Worm (Caenorhabditis elegans) whole organism, early embryonic: ENCODE results near the gene eral-1.

ENCODE experiments used
- B0310.2 ChIP-seq: sonication (generic microtip); optimal IDR thresholded peaks from 2 replicates; lab custom pipeline; 2016; ENCODE audit warnings: mild to moderate bottlenecking, missing genetic modification characterization, missing compliant biosample characterization
- F13C5.2 ChIP-seq: sonication (generic microtip); optimal IDR thresholded peaks from 2 replicates; lab custom pipeline; 2017; ENCODE audit warnings: mild to moderate bottlenecking, missing genetic modification characterization, inconsistent platforms, missing compliant biosample characterization
- aly-1 ChIP-seq: sonication (generic microtip); optimal IDR thresholded peaks from 2 replicates; lab custom pipeline; 2016; ENCODE audit warnings: missing genetic modification characterization, missing compliant biosample characterization
- ama-1 ChIP-seq: fragments of 150-350 bp; optimal IDR thresholded peaks from 2 replicates; lab custom pipeline; 2014
- ceh-13 ChIP-seq: fragments of 200-800 bp; sonication (Bioruptor generic); optimal IDR thresholded peaks from 2 replicates; lab custom pipeline; 2018; ENCODE audit warnings: mild to moderate bottlenecking, missing genetic modification characterization, missing compliant biosample characterization
- ceh-36 ChIP-seq: sonication (generic microtip); optimal IDR thresholded peaks from 2 replicates; lab custom pipeline; 2016; ENCODE audit warnings: missing genetic modification characterization, inconsistent platforms, missing compliant biosample characterization
- ets-7 ChIP-seq: sonication (generic microtip); optimal IDR thresholded peaks from 2 replicates; lab custom pipeline; 2016; ENCODE audit warnings: missing genotype, missing genetic modification characterization, missing compliant biosample characterization
- flt-1 ChIP-seq: fragments of 200-800 bp; sonication (Bioruptor generic); IDR thresholded peaks from 2 replicates; pipeline ENCODE4 v1.3.6; 2022; ENCODE audit warnings: missing genetic modification characterization, missing compliant biosample characterization
- hmbx-1 ChIP-seq: sonication (generic microtip); optimal IDR thresholded peaks from 2 replicates; lab custom pipeline; 2016; ENCODE audit warnings: mild to moderate bottlenecking, missing genetic modification characterization, missing compliant biosample characterization
- hmg-4 ChIP-seq: fragments of 200-800 bp; sonication (Bioruptor generic); optimal IDR thresholded peaks from 2 replicates; lab custom pipeline; 2018; ENCODE audit warnings: mild to moderate bottlenecking, missing genetic modification characterization, missing compliant biosample characterization
- hnd-1 ChIP-seq: sonication (generic microtip); optimal IDR thresholded peaks from 2 replicates; lab custom pipeline; 2016; ENCODE audit warnings: missing genetic modification characterization, missing compliant biosample characterization
- pes-1 ChIP-seq: fragments of 200-800 bp; sonication (Bioruptor generic); IDR thresholded peaks from 2 replicates; pipeline ENCODE4 v1.3.6; 2022; ENCODE audit warnings: missing genetic modification reagents, missing genetic modification characterization, missing compliant biosample characterization
- scrt-1 ChIP-seq: fragments of 200-800 bp; sonication (Bioruptor generic); IDR thresholded peaks from 2 replicates; pipeline ENCODE4 v1.3.6; 2022; ENCODE audit warnings: missing genetic modification characterization, missing compliant biosample characterization
- sea-1 ChIP-seq: fragments of 200-800 bp; sonication (Bioruptor generic); conservative IDR thresholded peaks from 2 replicates; pipeline ENCODE4 v1.3.6; 2022; ENCODE audit warnings: missing genetic modification characterization, missing compliant biosample characterization
- tbx-11 ChIP-seq: fragments of 200-800 bp; sonication (Bioruptor generic); IDR thresholded peaks from 2 replicates; pipeline ENCODE4 v1.3.6; 2022; ENCODE audit warnings: missing genetic modification characterization, missing compliant biosample characterization
- tbx-37 ChIP-seq: fragments of 200-800 bp; sonication (Bioruptor generic); conservative IDR thresholded peaks from 2 replicates; pipeline ENCODE4 v1.3.6; 2022; ENCODE audit warnings: missing genetic modification reagents, missing genetic modification characterization, missing compliant biosample characterization
- tra-4 ChIP-seq: sonication (generic microtip); optimal IDR thresholded peaks from 2 replicates; lab custom pipeline; 2017; ENCODE audit warnings: missing genetic modification characterization, missing compliant biosample characterization

eral-1 gene

DNA sequence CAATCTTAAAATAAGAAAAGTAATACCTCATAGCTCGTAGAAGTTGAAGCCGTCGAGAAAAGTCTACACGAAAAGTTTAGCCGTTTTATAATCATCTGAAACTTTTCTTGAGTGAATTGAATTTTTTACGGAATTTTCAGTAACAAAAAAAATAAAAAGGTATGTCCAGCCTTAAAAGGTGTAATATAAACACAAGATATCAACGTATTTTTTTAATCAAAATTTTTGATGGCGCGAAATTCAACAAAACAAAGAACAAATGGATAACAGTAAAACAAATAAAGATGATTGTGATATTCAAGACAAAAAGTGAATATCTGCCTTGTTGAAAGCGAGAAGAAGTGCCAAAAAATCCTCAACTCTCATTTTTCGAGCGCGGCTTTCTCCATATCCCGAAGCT, at the start of gene eral-1:
Gene eral-1 (minus strand): TSS at position 101 of the 400 bp plus-strand sequence.
- TF ChIP-seq ama-1 (lab: Kevin White, UChicago) (no peak), hmg-4 (GFP tag; lab: Kevin White, UChicago) (no peak), ceh-36 (tag; lab: Kevin White, UChicago) (no peak), scrt-1 (GFP tag; lab: Robert Waterston, UW) (no peak), hmbx-1 (tag; lab: Kevin White, UChicago) (no peak), flt-1 (GFP tag; lab: Robert Waterston, UW) (no peak), hnd-1 (no peak), tbx-11 (GFP tag; lab: Robert Waterston, UW) (no peak), B0310.2 (no peak), ceh-13 (no peak), ets-7 (tag; lab: Kevin White, UChicago) (no peak), sea-1 (no peak), aly-1 (tag; lab: Kevin White, UChicago) (no peak), F13C5.2 (no peak), pes-1 (GFP tag; lab: Robert Waterston, UW) (no peak), tra-4 (no peak)

DNA sequence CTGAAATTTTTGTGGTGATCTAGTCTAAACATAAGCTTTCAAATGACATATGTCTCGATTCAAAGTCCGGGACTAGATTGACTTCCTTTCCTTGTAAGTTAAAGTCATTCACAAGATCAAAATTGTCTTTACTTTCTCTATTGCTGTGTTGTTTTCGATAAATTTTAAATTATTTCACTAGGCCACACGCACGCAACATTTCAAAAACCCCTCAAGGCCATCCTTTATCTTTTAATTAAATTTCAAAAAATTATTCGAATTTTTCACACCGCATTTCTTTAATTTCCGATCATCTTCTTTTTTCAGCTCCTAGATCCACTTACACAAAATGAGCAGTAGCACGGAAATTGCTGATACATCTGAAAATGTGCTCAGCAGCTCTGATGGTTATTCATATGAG, 46.7 kb upstream of the eral-1 start, which contains the start of gene ZK1307.7:
Gene ZK1307.7 (plus strand): TSS at position 301 of the 400 bp plus-strand sequence.
- TF ChIP-seq scrt-1 (GFP tag; lab: Robert Waterston, UW) (no peak), ceh-13 (no peak), ceh-36 (tag; lab: Kevin White, UChicago) (no peak), tbx-11 (GFP tag; lab: Robert Waterston, UW) (no peak), hmbx-1 (tag; lab: Kevin White, UChicago) (no peak), F13C5.2 (no peak), sea-1 (no peak), tbx-37 (GFP tag; lab: Robert Waterston, UW) (no peak), pes-1 (GFP tag; lab: Robert Waterston, UW) (no peak), tra-4 (no peak), aly-1 (tag; lab: Kevin White, UChicago) (no peak), ets-7 (tag; lab: Kevin White, UChicago) (no peak), flt-1 (GFP tag; lab: Robert Waterston, UW) (no peak), B0310.2 (no peak), ama-1 (lab: Kevin White, UChicago) (no peak), hnd-1 (no peak), hmg-4 (GFP tag; lab: Kevin White, UChicago) (no peak)

DNA sequence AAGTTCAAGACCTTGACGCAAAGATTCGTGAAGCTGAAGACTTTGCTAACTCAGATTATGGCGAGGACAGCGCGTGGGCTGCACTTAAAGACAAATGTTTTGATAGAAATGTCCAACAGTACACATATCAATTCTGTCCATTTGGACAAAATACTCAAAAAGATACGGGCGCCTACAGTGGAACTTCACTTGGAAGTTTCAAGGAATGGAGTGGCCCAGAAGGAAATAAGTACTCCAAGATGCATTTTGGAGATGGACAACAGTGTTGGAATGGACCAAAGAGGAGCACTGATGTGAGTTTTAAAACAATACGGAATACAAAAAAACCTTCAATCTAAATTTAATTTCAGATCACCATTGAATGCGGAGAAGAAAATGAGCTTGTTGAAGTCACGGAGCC, 36.4 kb upstream of the eral-1 start:
- TF ChIP-seq flt-1 (GFP tag; lab: Robert Waterston, UW) = no peak
- no peak for TF ChIP-seq ceh-36 (tag; lab: Kevin White, UChicago)
- no peak for TF ChIP-seq pes-1 (GFP tag; lab: Robert Waterston, UW)
- no peak for TF ChIP-seq sea-1
- no peak for TF ChIP-seq hnd-1
- TF ChIP-seq ceh-13 = no peak
- no peak for TF ChIP-seq ets-7 (tag; lab: Kevin White, UChicago)
- no peak for TF ChIP-seq scrt-1 (GFP tag; lab: Robert Waterston, UW)
- TF ChIP-seq ama-1 (lab: Kevin White, UChicago) = no peak
- TF ChIP-seq hmg-4 (GFP tag; lab: Kevin White, UChicago) = no peak
- TF ChIP-seq tra-4 = no peak
- no peak for TF ChIP-seq hmbx-1 (tag; lab: Kevin White, UChicago)
- TF ChIP-seq tbx-37 (GFP tag; lab: Robert Waterston, UW) = no peak

ce11 chrII:9624110-9624695, 34.6 kb upstream of the eral-1 start, which contains the start of the genes dnj-20 and ZK1307.8:
dnj-20 (minus strand) TSS chrII:9624176.
ZK1307.8 (plus strand) TSS chrII:9624613.
- TF ChIP-seq sea-1 (no peak), scrt-1 (GFP tag; lab: Robert Waterston, UW) (no peak), tra-4 (no peak), hmbx-1 (tag; lab: Kevin White, UChicago) (no peak), B0310.2 (no peak), tbx-11 (GFP tag; lab: Robert Waterston, UW) (no peak), hmg-4 (GFP tag; lab: Kevin White, UChicago) (no peak), aly-1 (tag; lab: Kevin White, UChicago) (no peak), tbx-37 (GFP tag; lab: Robert Waterston, UW) (no peak), flt-1 (GFP tag; lab: Robert Waterston, UW) (no peak), ceh-36 (tag; lab: Kevin White, UChicago) (no peak), hnd-1 (no peak), F13C5.2 (no peak), ceh-13 (no peak), ama-1 (lab: Kevin White, UChicago) (no peak), pes-1 (GFP tag; lab: Robert Waterston, UW) (no peak), ets-7 (tag; lab: Kevin White, UChicago) (no peak)

ce11 chrII:9621913-9622348, 32.4 kb upstream of the eral-1 start:
- TF ChIP-seq hmbx-1 (tag; lab: Kevin White, UChicago) = no peak
- TF ChIP-seq ceh-13 = no peak
- TF ChIP-seq scrt-1 (GFP tag; lab: Robert Waterston, UW) = no peak
- no peak for TF ChIP-seq ama-1 (lab: Kevin White, UChicago)
- TF ChIP-seq tra-4 = no peak
- TF ChIP-seq tbx-37 (GFP tag; lab: Robert Waterston, UW) = no peak
- TF ChIP-seq pes-1 (GFP tag; lab: Robert Waterston, UW) = no peak
- no peak for TF ChIP-seq tbx-11 (GFP tag; lab: Robert Waterston, UW)
- TF ChIP-seq F13C5.2 = no peak
- no peak for TF ChIP-seq hmg-4 (GFP tag; lab: Kevin White, UChicago)
- no peak for TF ChIP-seq hnd-1
- no peak for TF ChIP-seq B0310.2
- no peak for TF ChIP-seq flt-1 (GFP tag; lab: Robert Waterston, UW)
- TF ChIP-seq sea-1 = no peak
- TF ChIP-seq ets-7 (tag; lab: Kevin White, UChicago) = no peak
- no peak for TF ChIP-seq ceh-36 (tag; lab: Kevin White, UChicago)
- TF ChIP-seq aly-1 (tag; lab: Kevin White, UChicago) = no peak

DNA sequence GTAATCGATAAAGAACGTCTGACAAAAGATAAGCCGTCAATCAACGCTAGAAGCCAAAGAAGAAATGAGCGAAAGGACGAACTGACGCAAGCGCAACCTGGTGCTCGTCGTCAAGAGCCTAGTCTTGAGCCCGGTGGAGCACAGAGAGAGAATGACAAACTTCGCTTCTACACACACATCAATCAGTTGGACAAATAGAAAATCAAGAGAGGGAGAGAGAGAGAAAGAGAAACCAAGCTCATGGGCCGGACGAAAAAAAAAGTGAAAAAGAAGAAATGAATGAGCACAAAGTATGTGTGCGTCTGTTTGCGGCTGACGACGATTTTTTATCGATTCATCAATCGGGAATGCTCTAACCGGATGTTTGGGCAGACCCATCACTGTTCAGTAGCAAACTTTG, 31.6 kb upstream of the eral-1 start:
- TF ChIP-seq ceh-36 (tag; lab: Kevin White, UChicago) = no peak

DNA sequence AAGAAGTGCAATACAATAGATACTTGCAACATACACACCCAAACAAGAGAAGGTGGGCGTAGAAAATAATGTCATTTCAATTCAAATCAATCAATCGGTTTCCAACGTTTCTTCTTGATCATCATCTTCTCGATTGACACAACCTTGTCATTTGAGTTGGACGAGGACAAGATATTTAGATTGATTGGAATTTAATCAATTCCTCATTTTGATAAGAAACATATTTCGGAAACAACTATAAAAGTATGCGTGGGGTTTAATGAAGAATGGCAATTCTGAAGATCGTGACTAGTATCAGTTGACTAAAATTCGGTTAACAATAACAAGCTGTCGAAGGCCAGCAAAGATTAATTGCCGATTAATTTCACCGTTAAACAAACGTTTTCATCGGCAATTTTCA, 31.0 kb upstream of the eral-1 start:
- TF ChIP-seq F13C5.2 = no peak
- TF ChIP-seq sea-1 = no peak
- TF ChIP-seq hmbx-1 (tag; lab: Kevin White, UChicago) = no peak
- TF ChIP-seq ceh-13 = no peak
- TF ChIP-seq tbx-11 (GFP tag; lab: Robert Waterston, UW) = no peak
- TF ChIP-seq ceh-36 (tag; lab: Kevin White, UChicago) = no peak
- TF ChIP-seq B0310.2 = no peak
- TF ChIP-seq hnd-1 = no peak
- no peak for TF ChIP-seq aly-1 (tag; lab: Kevin White, UChicago)
- TF ChIP-seq ets-7 (tag; lab: Kevin White, UChicago) = no peak
- no peak for TF ChIP-seq tbx-37 (GFP tag; lab: Robert Waterston, UW)
- TF ChIP-seq ama-1 (lab: Kevin White, UChicago) = no peak
- TF ChIP-seq flt-1 (GFP tag; lab: Robert Waterston, UW) = no peak
- TF ChIP-seq hmg-4 (GFP tag; lab: Kevin White, UChicago) = no peak
- TF ChIP-seq tra-4 = no peak
- TF ChIP-seq pes-1 (GFP tag; lab: Robert Waterston, UW) = no peak
